Fruit fly (Drosophila melanogaster): ENCODE measurements around the gene SP555.

The SP555 gene

DNA sequence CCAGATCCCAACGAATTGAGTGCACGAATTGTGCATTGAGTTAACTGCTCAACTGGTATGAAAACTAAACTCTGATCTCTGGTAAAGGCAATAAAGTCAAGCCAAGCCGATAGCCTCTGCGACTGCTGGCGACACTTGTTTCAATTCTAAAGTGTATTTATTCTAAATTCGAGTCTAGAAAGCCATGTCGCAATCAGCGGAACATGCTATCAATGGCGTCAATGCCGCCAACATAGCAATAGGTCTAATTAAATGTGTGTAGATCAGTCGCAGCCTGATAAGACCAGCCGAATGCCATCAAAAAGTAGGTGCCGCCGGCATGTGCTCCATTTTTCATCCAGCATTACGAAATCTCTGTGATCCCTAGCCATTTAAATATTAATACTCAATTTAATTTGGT lies 12.0 kb upstream of the SP555 start:
- TF ChIP-seq CG34367 (tag; optimal IDR thresholded peaks at IDR 0.05) (no peak), Ets98B (GFP tag; IDR thresholded peaks at IDR 0.05) (no peak), Snoo (tag; optimal IDR thresholded peaks at IDR 0.05) (no peak), CG13204 (GFP tag; optimal IDR thresholded peaks at IDR 0.05) (no peak), fd96Ca (GFP tag; IDR thresholded peaks at IDR 0.05) (no peak), rn (GFP tag; IDR thresholded peaks at IDR 0.05) (no peak), EcR (GFP tag; optimal IDR thresholded peaks at IDR 0.05) (no peak), Pif1B (GFP tag; optimal IDR thresholded peaks at IDR 0.05) (no peak)

DNA sequence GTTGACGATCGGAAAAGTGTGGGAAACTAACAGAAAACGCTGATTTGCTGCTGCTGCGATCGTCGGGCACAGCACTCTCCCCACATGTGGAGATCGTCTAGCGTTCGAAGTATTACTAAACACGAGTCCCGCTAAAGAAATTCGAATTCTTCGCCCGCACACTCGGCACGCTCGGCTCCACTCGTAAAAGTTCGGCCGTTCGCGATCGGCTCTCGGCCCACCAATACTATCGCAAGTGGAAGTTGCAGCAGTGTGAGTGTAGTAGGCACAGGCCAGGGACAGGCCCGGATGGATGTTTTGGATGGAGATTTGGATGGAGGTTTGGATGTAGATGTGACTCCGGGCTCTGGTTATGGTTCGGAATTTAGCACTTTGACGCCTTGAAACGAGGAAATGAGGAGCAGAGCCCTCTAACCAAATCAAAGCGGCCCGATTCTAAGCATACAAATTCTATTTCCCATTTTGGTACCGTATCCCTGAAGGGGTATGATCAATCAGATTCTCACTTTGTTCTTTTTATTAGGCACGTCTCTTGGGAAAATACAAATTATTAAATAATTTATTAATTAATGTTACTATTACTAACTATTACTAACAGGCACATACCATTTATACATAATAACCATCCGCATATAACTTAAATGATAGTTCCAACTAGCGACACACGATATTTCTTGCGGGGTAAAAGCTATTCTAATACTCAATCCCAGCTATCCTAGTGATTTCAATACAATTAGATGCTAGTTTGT lies 10.0 kb upstream of the SP555 start:
- TF ChIP-seq rn (GFP tag; IDR thresholded peaks at IDR 0.05) = no peak
- peak; percentile 11; the same call in 1 of the 2 replicates for TF ChIP-seq CG32121 (GFP tag; IDR thresholded peaks at IDR 0.05)
- TF ChIP-seq fd96Ca (GFP tag; IDR thresholded peaks at IDR 0.05) = 0 out of 3 replicates have a peak, but pooled peaks have one; percentile 32

DNA sequence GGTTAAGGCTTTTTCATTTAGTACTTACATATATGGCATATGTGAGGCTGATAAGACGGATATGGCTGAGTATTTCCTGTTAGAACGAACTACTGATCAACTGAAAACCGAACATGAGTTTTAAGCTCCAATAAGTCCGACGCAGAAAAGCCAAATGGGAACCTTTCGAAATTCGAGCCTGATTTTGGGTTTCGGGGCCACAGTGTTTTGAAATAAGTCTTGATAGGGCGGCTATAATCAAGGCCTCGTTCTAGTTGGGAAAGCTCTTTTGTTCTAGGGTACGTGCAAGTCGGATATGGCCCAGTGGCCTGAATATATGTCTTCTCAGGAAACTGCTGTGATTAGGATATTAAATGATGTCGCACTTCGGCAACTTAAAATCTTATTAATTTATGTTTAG lies 9.4 kb upstream of the SP555 start, which contains the start of gene vkg:
vkg (minus strand) TSS at position 101 of the 400 bp plus-strand sequence.
- TF ChIP-seq CG34367 (tag; optimal IDR thresholded peaks at IDR 0.05) = no peak

DNA sequence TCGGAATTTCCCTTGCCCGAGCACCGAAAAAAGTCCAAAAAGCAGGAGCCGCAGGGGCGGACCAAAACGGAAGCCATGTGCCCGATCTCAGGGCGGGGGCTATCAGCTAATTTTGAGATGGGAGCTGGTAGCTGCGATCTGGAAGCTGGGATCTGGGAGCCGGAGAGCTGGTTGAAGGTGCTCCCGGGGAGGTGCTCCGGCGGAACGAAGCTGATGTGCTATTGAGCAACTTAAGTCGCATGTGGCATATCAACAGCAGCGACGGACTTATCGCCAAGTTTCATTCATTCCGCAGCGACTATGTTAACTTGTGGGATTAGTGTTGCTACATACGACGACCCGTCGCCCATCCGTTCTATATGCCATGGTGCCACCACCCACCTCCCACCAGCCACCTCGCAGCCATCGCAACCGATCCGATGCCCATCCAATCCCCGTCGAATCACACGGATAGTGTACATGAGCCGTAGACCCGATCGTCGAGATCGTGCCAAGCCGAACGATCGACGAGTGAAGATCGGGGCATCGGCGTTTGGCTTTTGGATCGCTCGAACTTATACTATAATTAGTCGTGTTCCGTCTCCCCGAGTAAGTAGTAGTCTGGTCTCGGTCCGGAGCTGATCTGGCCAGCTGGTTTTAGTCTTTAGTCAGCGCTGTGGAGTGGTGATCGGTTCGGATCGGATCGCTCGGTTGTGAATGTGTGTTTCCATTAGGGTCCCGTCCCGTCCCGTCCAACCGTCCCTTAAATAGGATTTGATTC lies 8.3 kb upstream of the SP555 start, which contains the start of gene Col4a1:
Col4a1 (plus strand) TSS at position 561 of the 760 bp plus-strand sequence.
- no peak for TF ChIP-seq Pif1B (GFP tag; optimal IDR thresholded peaks at IDR 0.05)

DNA sequence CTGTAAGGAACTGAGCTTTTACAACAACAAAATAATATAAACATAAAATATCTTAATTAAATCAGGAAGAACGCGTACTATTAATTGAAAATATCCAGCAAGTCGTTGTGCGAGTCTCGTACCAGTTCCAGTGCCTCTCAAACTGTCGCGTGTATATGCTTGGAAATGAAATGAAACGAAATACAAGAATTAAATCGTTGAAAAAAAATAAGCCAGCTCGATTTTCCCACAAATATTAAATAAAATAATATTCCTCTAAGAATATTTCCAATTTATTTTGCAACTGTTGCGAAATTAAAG lies 7.8 kb upstream of the SP555 start:
- TF ChIP-seq Pif1A (GFP tag; optimal IDR thresholded peaks at IDR 0.05) = no peak
- TF ChIP-seq Pif1B (GFP tag; optimal IDR thresholded peaks at IDR 0.05) = no peak
- no peak for TF ChIP-seq CG32121 (GFP tag; IDR thresholded peaks at IDR 0.05)
- TF ChIP-seq Snoo (tag; optimal IDR thresholded peaks at IDR 0.05) = no peak
- no peak for TF ChIP-seq Ets98B (GFP tag; IDR thresholded peaks at IDR 0.05)
- TF ChIP-seq CG13204 (GFP tag; optimal IDR thresholded peaks at IDR 0.05) = no peak
- no peak for TF ChIP-seq CG17806 (tag; optimal IDR thresholded peaks at IDR 0.05)
- TF ChIP-seq EcR (GFP tag; optimal IDR thresholded peaks at IDR 0.05) = no peak
- no peak for TF ChIP-seq gl (tag; optimal IDR thresholded peaks at IDR 0.05)
- TF ChIP-seq CG10348 (GFP tag; IDR thresholded peaks at IDR 0.05) = no peak
- no peak for TF ChIP-seq rn (GFP tag; IDR thresholded peaks at IDR 0.05)
- no peak for TF ChIP-seq fd96Ca (GFP tag; IDR thresholded peaks at IDR 0.05)
- TF ChIP-seq D1 (tag; optimal IDR thresholded peaks at IDR 0.05) = no peak
- TF ChIP-seq CG15710 (tag; optimal IDR thresholded peaks at IDR 0.05) = no peak
- no peak for TF ChIP-seq CG8301 (tag; optimal IDR thresholded peaks at IDR 0.05)

- no peak for TF ChIP-seq rn (GFP tag; IDR thresholded peaks at IDR 0.05)
- TF ChIP-seq gl (tag; optimal IDR thresholded peaks at IDR 0.05) = no peak
These were observed 7.0 kb upstream of the SP555 start for dm6 chr2L:5030535-5030934.

- TF ChIP-seq gl (tag; optimal IDR thresholded peaks at IDR 0.05) = no peak
- TF ChIP-seq fd96Ca (GFP tag; IDR thresholded peaks at IDR 0.05) = no peak
- TF ChIP-seq CG8159 (tag; optimal IDR thresholded peaks at IDR 0.05) = no peak
These were observed 6.1 kb upstream of the SP555 start for dm6 chr2L:5031399-5031798.

dm6 chr2L:5031886-5032285 lies 5.6 kb upstream of the SP555 start:
- TF ChIP-seq CG14655 (GFP tag; optimal IDR thresholded peaks at IDR 0.05) = no peak
- TF ChIP-seq CG4496 (GFP tag; IDR thresholded peaks at IDR 0.05) = no peak
- TF ChIP-seq Snoo (tag; optimal IDR thresholded peaks at IDR 0.05) = no peak
- no peak for TF ChIP-seq CG17806 (tag; optimal IDR thresholded peaks at IDR 0.05)
- TF ChIP-seq CG15710 (tag; optimal IDR thresholded peaks at IDR 0.05) = no peak
- no peak for TF ChIP-seq gl (tag; optimal IDR thresholded peaks at IDR 0.05)
- no peak for TF ChIP-seq CG32121 (GFP tag; IDR thresholded peaks at IDR 0.05)
- TF ChIP-seq CG8159 (tag; optimal IDR thresholded peaks at IDR 0.05) = no peak
- TF ChIP-seq D1 (tag; optimal IDR thresholded peaks at IDR 0.05) = no peak
- no peak for TF ChIP-seq Pif1A (GFP tag; optimal IDR thresholded peaks at IDR 0.05)
- no peak for TF ChIP-seq fd96Ca (GFP tag; IDR thresholded peaks at IDR 0.05)
- TF ChIP-seq CG13204 (GFP tag; optimal IDR thresholded peaks at IDR 0.05) = no peak
- no peak for TF ChIP-seq Pif1B (GFP tag; optimal IDR thresholded peaks at IDR 0.05)
